Fruit fly (Drosophila melanogaster): ENCODE measurements around the gene CG31819.
A peak's percentile ranks its signal among the peaks of the same experiment; 100 is the strongest.

CG31819 gene

DNA sequence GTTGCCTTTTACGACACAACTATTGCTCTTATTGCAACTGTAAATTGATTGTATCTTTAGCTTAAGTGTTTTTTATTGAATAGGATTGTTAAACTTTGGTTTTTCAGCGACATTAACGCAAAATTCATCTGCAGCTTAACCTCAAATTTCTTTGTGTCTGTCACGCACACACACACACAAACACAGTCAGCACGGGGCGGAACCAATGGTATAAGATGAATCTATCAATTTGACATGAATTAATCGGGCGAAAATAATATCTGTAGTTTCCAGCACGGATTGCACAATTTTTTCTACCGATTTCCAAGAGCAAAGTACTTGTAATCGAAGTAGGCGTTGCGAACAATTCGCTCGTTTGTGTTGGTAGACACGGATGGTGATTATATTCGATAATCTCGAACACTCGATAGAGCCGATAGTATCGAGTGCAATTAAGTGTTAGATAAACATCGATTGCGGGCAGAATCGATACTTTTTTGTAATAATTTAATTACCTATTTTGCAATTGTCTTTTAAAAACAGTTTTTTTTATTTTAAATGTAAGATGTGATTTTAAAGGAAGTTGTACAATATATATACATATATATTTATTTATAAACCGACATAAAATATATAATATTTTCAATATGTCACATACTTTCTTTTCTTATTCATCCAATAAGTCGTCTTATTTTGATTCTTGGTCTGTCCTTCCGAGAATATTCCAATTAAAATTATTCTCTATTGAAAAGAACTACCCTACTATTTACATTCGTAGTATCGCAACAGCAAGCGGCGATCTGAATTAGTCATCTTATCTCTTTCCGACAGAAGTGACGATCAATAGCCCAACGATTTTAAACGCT is 46.2 kb downstream of the CG31819 start, which contains the start of the genes PRL-1 and EndoGI (continued):
- TF ChIP-seq CG1621 (tag; optimal IDR thresholded peaks at IDR 0.05) (peak; percentile 2), Blimp-1 (GFP tag; optimal IDR thresholded peaks at IDR 0.05) (peak; percentile 39), Eip93F (GFP tag; optimal IDR thresholded peaks at IDR 0.05) (peak; percentile 58), achi (GFP tag; optimal IDR thresholded peaks at IDR 0.05) (peak; percentile 72), Met (GFP tag; optimal IDR thresholded peaks at IDR 0.05) (no peak), Sox102F (GFP tag; optimal IDR thresholded peaks at IDR 0.05) (no peak), fd59A (GFP tag; optimal IDR thresholded peaks at IDR 0.05) (no peak), fkh (GFP tag; optimal IDR thresholded peaks at IDR 0.05) (peak; percentile 58), salr (GFP tag; optimal IDR thresholded peaks at IDR 0.05) (peak in 1 of 2 experiments; percentile 76)

DNA sequence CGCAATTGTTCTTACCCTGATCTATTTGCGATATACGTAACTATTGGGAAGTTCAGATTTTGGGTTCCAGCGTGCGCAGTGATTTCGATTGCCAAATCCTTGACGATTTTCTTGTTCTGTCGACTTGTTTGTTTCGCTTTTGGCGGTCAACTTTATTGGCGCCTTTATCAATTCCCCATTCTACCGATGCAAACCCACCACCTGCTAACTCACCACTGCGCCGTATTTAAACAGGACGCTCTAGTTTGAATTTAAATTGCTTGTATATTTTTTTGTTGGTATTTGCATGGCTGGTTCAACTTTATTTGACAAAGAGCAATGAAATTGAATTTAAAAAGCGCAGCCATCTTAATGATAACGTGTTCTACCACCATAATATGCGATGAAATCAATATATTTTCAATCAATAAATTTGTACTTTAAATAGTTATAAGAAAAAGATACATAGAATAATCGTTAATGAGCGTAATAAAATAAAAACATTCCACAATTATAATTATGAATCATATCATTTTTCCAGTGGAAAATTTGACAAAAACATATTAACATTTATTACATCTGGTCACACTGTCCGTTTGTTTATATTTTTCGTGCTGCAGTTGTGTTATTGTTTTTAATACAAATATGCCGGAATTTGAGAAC is 50.4 kb downstream of the CG31819 start, which contains the start of the genes twe and CG4935:
Gene twe (minus strand): TSS at position 302 of the 642 bp plus-strand sequence.
Gene CG4935 (plus strand): TSS at position 566 of the 642 bp plus-strand sequence.
- TF ChIP-seq CG10669 (GFP tag; optimal IDR thresholded peaks at IDR 0.05) (no peak), eg (GFP tag; IDR thresholded peaks at IDR 0.05) (no peak), Hr4 (GFP tag; optimal IDR thresholded peaks at IDR 0.05) (peak; percentile 71), achi (GFP tag; optimal IDR thresholded peaks at IDR 0.05) (peak; percentile 61), vri (GFP tag; optimal IDR thresholded peaks at IDR 0.05) (no peak), salr (GFP tag; optimal IDR thresholded peaks at IDR 0.05) (peak in 1 of 2 experiments; percentile 51), net (GFP tag; optimal IDR thresholded peaks at IDR 0.05) (peak; percentile 46), Eip78C (GFP tag) (peak; percentile 55), CG15336 (GFP tag; IDR thresholded peaks at IDR 0.05) (no peak), dac (GFP tag; optimal IDR thresholded peaks at IDR 0.05) (no peak), topi (GFP tag; optimal IDR thresholded peaks at IDR 0.05) (no peak), spab (GFP tag; optimal IDR thresholded peaks at IDR 0.05) (no peak), CG6808 (GFP tag; optimal IDR thresholded peaks at IDR 0.05) (no peak), OdsH (GFP tag; optimal IDR thresholded peaks at IDR 0.05) (peak; percentile 42), fkh (GFP tag; optimal IDR thresholded peaks at IDR 0.05) (peak; percentile 5), Sox14 (GFP tag; optimal IDR thresholded peaks at IDR 0.05) (peak; percentile 35), CG10631 (GFP tag; optimal IDR thresholded peaks at IDR 0.05) (peak; percentile 15)
